Fruit fly (Drosophila melanogaster) whole organism: Measurements from ENCODE around the gene CG6497.

Experiments
- CG8478 ChIP-seq: fragments of >200 bp; optimal IDR thresholded peaks from 2 replicates; lab custom pipeline; 2018; ENCODE audit warnings: inconsistent platforms
- Dll ChIP-seq: fragments of >200 bp; optimal IDR thresholded peaks from 2 replicates; lab custom pipeline; 2017
- EcR ChIP-seq, 2 experiments: fragments of >200 bp; optimal IDR thresholded peaks; 2 replicates each; lab custom pipeline; 2017; ENCODE audit warnings: missing biosample characterization in 2 of 2, missing genetic modification characterization in 2 of 2, missing genetic modification reagents in 2 of 2
- psq ChIP-seq: fragments of >200 bp; optimal IDR thresholded peaks from 2 replicates; lab custom pipeline; 2017

DNA sequence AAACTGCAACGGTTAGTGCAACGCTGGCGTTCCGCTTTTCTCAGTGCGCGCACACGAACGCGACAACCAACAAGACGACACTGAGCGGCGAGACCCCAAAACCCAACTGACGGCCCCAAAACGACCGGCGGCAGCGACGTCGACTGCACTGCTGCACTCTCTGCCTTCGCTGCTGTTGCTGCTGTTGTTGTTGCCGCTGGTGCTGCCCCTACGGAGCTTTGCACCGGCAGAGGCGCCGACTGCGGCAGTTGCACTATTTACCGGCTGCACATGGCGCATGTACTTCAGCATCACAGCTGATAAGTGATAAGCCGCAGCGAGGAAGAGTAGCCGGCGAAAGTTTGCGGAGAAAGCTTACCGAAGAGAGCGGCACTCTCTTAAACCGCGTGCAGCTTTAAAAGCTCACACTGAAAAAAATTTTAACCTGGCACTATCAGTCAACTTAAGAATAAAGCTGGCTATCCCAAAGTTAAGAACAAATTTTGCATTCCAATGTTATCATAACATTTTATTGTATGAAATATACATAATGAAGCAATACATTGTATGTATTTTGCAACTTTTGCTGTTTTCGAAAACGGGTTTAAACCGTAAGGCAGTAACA lies 15.5 kb downstream of the CG6497 start, which contains the start of gene Rbp6:
- no peak for TF ChIP-seq CG8478
- TF ChIP-seq psq (lab: Kevin White, UChicago) = no peak
- no peak for TF ChIP-seq EcR (GFP tag; optimal IDR thresholded peaks at IDR 0.05; lab: Kevin White, UChicago)
- TF ChIP-seq Dll (lab: Kevin White, UChicago) = no peak
